Worm (Caenorhabditis elegans) whole organism, early embryonic: Measurements from ENCODE around the gene F11A5.18.

ENCODE experiments used
- F13C5.2 ChIP-seq: sonication (generic microtip); optimal IDR thresholded peaks from 2 replicates; lab custom pipeline; 2017; ENCODE audit warnings: mild to moderate bottlenecking, missing genetic modification characterization, inconsistent platforms, missing compliant biosample characterization
- ama-1 ChIP-seq: fragments of 150-350 bp; optimal IDR thresholded peaks from 2 replicates; lab custom pipeline; 2014
- ceh-13 ChIP-seq: fragments of 200-800 bp; sonication (Bioruptor generic); optimal IDR thresholded peaks from 2 replicates; lab custom pipeline; 2018; ENCODE audit warnings: mild to moderate bottlenecking, missing genetic modification characterization, missing compliant biosample characterization
- scrt-1 ChIP-seq: fragments of 200-800 bp; sonication (Bioruptor generic); IDR thresholded peaks from 2 replicates; pipeline ENCODE4 v1.3.6; 2022; ENCODE audit warnings: missing genetic modification characterization, missing compliant biosample characterization
- tbx-11 ChIP-seq: fragments of 200-800 bp; sonication (Bioruptor generic); IDR thresholded peaks from 2 replicates; pipeline ENCODE4 v1.3.6; 2022; ENCODE audit warnings: missing genetic modification characterization, missing compliant biosample characterization

DNA sequence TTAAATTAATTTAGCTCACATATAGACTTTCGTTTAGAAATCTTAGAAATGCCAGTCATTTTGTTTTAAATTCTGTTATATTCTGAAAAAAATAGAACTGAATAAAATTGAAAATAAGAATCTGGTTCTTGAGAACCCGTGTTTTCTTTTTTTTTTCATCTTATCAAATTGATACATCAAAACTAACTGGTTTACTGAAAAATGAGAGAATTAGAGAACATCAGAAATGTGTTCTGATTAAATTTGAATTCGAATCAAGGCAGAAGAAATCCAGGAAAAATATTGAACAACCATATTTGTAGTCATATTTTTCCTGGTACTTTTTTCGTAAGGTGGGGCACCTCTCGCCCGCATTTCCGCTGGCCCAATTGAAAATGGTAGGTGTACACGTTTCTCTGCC is 15.8 kb downstream of the F11A5.18 start, which contains the start of gene F11A5.15:
- TF ChIP-seq scrt-1 (GFP tag; lab: Robert Waterston, UW) (no peak), tbx-11 (GFP tag; lab: Robert Waterston, UW) (no peak), ceh-13 (GFP tag; lab: Kevin White, UChicago) (no peak), ama-1 (no peak), F13C5.2 (tag; lab: Kevin White, UChicago) (no peak)
